Fruit fly (Drosophila melanogaster) whole organism, embryonic: ENCODE results near the gene mxc.

Source experiments
- BEAF-32 ChIP-seq: fragments of 200-800 bp; sonication (Bioruptor generic); optimal IDR thresholded peaks from 3 replicates; lab custom pipeline; 2017; ENCODE audit warnings: missing biosample characterization, missing genetic modification characterization, mild to moderate bottlenecking, moderate library complexity, missing genetic modification reagents
- Bgb ChIP-seq: fragments of 200-800 bp; sonication (Bioruptor generic); IDR thresholded peaks from 2 replicates; pipeline ENCODE4 v1.3.6; 2022; ENCODE audit warnings: missing biosample characterization, missing genetic modification characterization; ENCODE audit not compliant: partially characterized antibody
- CG12104 ChIP-seq: fragments of 200-800 bp; sonication (Bioruptor generic); optimal IDR thresholded peaks from 3 replicates; lab custom pipeline; 2016; ENCODE audit warnings: missing biosample characterization, missing genetic modification characterization
- CG12299 ChIP-seq: fragments of 200-800 bp; sonication (Bioruptor generic); optimal IDR thresholded peaks from 2 replicates; lab custom pipeline; 2018; ENCODE audit warnings: missing biosample characterization, mild to moderate bottlenecking, missing genetic modification characterization
- CG13424 ChIP-seq: fragments of 200-800 bp; sonication (Bioruptor generic); optimal IDR thresholded peaks from 2 replicates; lab custom pipeline; 2019; ENCODE audit warnings: missing biosample characterization, mild to moderate bottlenecking, missing genetic modification characterization, moderate library complexity
- CG14965 ChIP-seq: fragments of 200-800 bp; sonication (Bioruptor generic); optimal IDR thresholded peaks from 2 replicates; lab custom pipeline; 2016; ENCODE audit warnings: missing biosample characterization, missing genetic modification characterization, borderline replicate concordance
- CG1602 ChIP-seq: fragments of 200-800 bp; sonication (Bioruptor generic); optimal IDR thresholded peaks from 3 replicates; lab custom pipeline; 2016; ENCODE audit warnings: missing biosample characterization, missing genetic modification characterization
- CG16813 ChIP-seq: fragments of 200-800 bp; sonication (Bioruptor generic); IDR thresholded peaks from 3 replicates; pipeline ENCODE4 v1.3.6; 2022; ENCODE audit warnings: missing biosample characterization, missing genetic modification characterization; ENCODE audit not compliant: partially characterized antibody
- CG17328 ChIP-seq: fragments of 200-800 bp; sonication (Bioruptor generic); IDR thresholded peaks from 2 replicates; pipeline ENCODE4 v1.3.6; 2022; ENCODE audit warnings: missing biosample characterization, missing genetic modification characterization
- CG17361 ChIP-seq: fragments of 200-800 bp; sonication (Bioruptor generic); IDR thresholded peaks from 3 replicates; pipeline ENCODE4 v1.3.6; 2022; ENCODE audit warnings: missing biosample characterization, missing genetic modification characterization
- CG30403 ChIP-seq: fragments of 200-800 bp; sonication (Bioruptor generic); optimal IDR thresholded peaks from 3 replicates; lab custom pipeline; 2016; ENCODE audit warnings: missing biosample characterization, missing genetic modification characterization
- CG32532 ChIP-seq: fragments of 200-800 bp; sonication (Bioruptor generic); IDR thresholded peaks from 2 replicates; pipeline ENCODE4 v1.3.6; 2022; ENCODE audit warnings: missing biosample characterization, missing genetic modification characterization
- CG34224 ChIP-seq: fragments of 200-800 bp; sonication (Bioruptor generic); IDR thresholded peaks from 3 replicates; pipeline ENCODE4 v1.3.6; 2022; ENCODE audit warnings: missing biosample characterization, missing genetic modification characterization; ENCODE audit not compliant: partially characterized antibody
- CG4617 ChIP-seq: fragments of 200-800 bp; sonication (Bioruptor generic); optimal IDR thresholded peaks from 3 replicates; lab custom pipeline; 2016; ENCODE audit warnings: missing biosample characterization, missing genetic modification characterization, borderline replicate concordance
- CG6854 ChIP-seq: fragments of 200-800 bp; sonication (Bioruptor generic); optimal IDR thresholded peaks from 3 replicates; lab custom pipeline; 2017; ENCODE audit warnings: missing biosample characterization, mild to moderate bottlenecking, missing genetic modification characterization
- CTCF ChIP-seq: fragments of 200-800 bp; sonication (Bioruptor generic); optimal IDR thresholded peaks from 2 replicates; lab custom pipeline; 2017; ENCODE audit warnings: missing biosample characterization, mild to moderate bottlenecking, missing genetic modification characterization, moderate library complexity
- D19A ChIP-seq: fragments of 200-800 bp; optimal IDR thresholded peaks from 3 replicates; lab custom pipeline; 2019; ENCODE audit warnings: missing biosample characterization, mild to moderate bottlenecking, missing genetic modification characterization, moderate library complexity
- Doc3 ChIP-seq: fragments of 200-800 bp; sonication (Bioruptor generic); IDR thresholded peaks from 3 replicates; pipeline ENCODE4 v1.3.6; 2022; ENCODE audit warnings: missing biosample characterization, missing genetic modification characterization; ENCODE audit not compliant: partially characterized antibody
- E2f1 ChIP-seq: fragments of 200-800 bp; sonication (Bioruptor generic); IDR thresholded peaks from 2 replicates; pipeline ENCODE4 v1.3.6; 2022; ENCODE audit warnings: missing biosample characterization, missing genetic modification characterization
- E2f2 ChIP-seq: fragments of 200-800 bp; sonication (Bioruptor generic); IDR thresholded peaks from 2 replicates; pipeline ENCODE4 v1.3.6; 2022; ENCODE audit warnings: missing biosample characterization, missing genetic modification characterization
- Ets65A ChIP-seq: fragments of 200-800 bp; sonication (Bioruptor generic); peaks from one replicate; lab custom pipeline; 2016; ENCODE audit warnings: missing biosample characterization, missing genetic modification characterization
- Fer1 ChIP-seq: fragments of 200-800 bp; sonication (Bioruptor generic); optimal IDR thresholded peaks from 2 replicates; lab custom pipeline; 2017; ENCODE audit warnings: missing biosample characterization, mild to moderate bottlenecking, missing genetic modification characterization
- Fer2 ChIP-seq: fragments of 200-800 bp; sonication (Bioruptor generic); optimal IDR thresholded peaks from 2 replicates; lab custom pipeline; 2018; ENCODE audit warnings: missing biosample characterization, mild to moderate bottlenecking, missing genetic modification characterization, moderate library complexity
- HLH4C ChIP-seq: fragments of 200-800 bp; sonication (Bioruptor generic); IDR thresholded peaks from 3 replicates; pipeline ENCODE4 v1.3.6; 2022; ENCODE audit warnings: missing biosample characterization, missing genetic modification characterization; ENCODE audit not compliant: partially characterized antibody
- HmgD ChIP-seq: fragments of 200-800 bp; sonication (Bioruptor generic); optimal IDR thresholded peaks from 3 replicates; lab custom pipeline; 2016; ENCODE audit warnings: missing biosample characterization, missing genetic modification characterization
- HmgZ ChIP-seq: fragments of 200-800 bp; sonication (Bioruptor generic); optimal IDR thresholded peaks from 2 replicates; lab custom pipeline; 2018; ENCODE audit warnings: missing biosample characterization, mild to moderate bottlenecking, missing genetic modification characterization
- Kr ChIP-seq: fragments of 200-800 bp; sonication (Bioruptor generic); optimal IDR thresholded peaks from 2 replicates; lab custom pipeline; 2017; ENCODE audit warnings: missing biosample characterization, mild to moderate bottlenecking, missing genetic modification characterization
- MBD-R2 ChIP-seq: fragments of 200-800 bp; sonication (Bioruptor generic); IDR thresholded peaks from 2 replicates; pipeline ENCODE4 v1.3.6; 2022; ENCODE audit warnings: missing biosample characterization, missing genetic modification characterization
- MESR4 ChIP-seq: fragments of 200-800 bp; sonication (Bioruptor generic); optimal IDR thresholded peaks from 2 replicates; lab custom pipeline; 2018; ENCODE audit warnings: missing biosample characterization, mild to moderate bottlenecking, missing genetic modification characterization, moderate library complexity
- Poxn ChIP-seq: fragments of 200-800 bp; sonication (Bioruptor generic); IDR thresholded peaks from 2 replicates; pipeline ENCODE4 v1.3.6; 2022; ENCODE audit warnings: missing biosample characterization, missing genetic modification characterization
- Tbp ChIP-seq: fragments of >200 bp; optimal IDR thresholded peaks from 2 replicates; lab custom pipeline; 2018; ENCODE audit warnings: missing biosample characterization, missing genetic modification characterization
- YL-1 ChIP-seq: fragments of 200-800 bp; sonication (Bioruptor generic); optimal IDR thresholded peaks from 3 replicates; lab custom pipeline; 2017; ENCODE audit warnings: missing biosample characterization, mild to moderate bottlenecking, missing genetic modification characterization
- cato ChIP-seq: fragments of 200-800 bp; sonication (Bioruptor generic); optimal IDR thresholded peaks from 2 replicates; lab custom pipeline; 2016; ENCODE audit warnings: missing biosample characterization, missing genetic modification characterization, borderline replicate concordance
- chn ChIP-seq: fragments of 200-800 bp; sonication (Bioruptor generic); optimal IDR thresholded peaks from 2 replicates; lab custom pipeline; 2016; ENCODE audit warnings: missing biosample characterization, missing genetic modification characterization
- crc ChIP-seq: fragments of 200-800 bp; sonication (Bioruptor generic); optimal IDR thresholded peaks from 2 replicates; lab custom pipeline; 2016; ENCODE audit warnings: missing biosample characterization, missing genetic modification characterization
- gsb-n ChIP-seq: fragments of 200-800 bp; sonication (Bioruptor generic); optimal IDR thresholded peaks from 3 replicates; lab custom pipeline; 2018; ENCODE audit warnings: missing biosample characterization, mild to moderate bottlenecking, missing genetic modification characterization
- hb ChIP-seq: fragments of 200-800 bp; sonication (Bioruptor generic); IDR thresholded peaks from 3 replicates; pipeline ENCODE4 v1.3.6; 2022; ENCODE audit warnings: missing biosample characterization, missing genetic modification characterization; ENCODE audit not compliant: partially characterized antibody
- hbn ChIP-seq: fragments of 200-800 bp; sonication (Bioruptor generic); IDR thresholded peaks from 2 replicates; pipeline ENCODE4 v1.3.6; 2022; ENCODE audit warnings: missing biosample characterization, missing genetic modification characterization; ENCODE audit not compliant: partially characterized antibody
- ken ChIP-seq: fragments of 200-800 bp; sonication (Bioruptor generic); IDR thresholded peaks from 3 replicates; pipeline ENCODE4 v1.3.6; 2022; ENCODE audit warnings: missing biosample characterization, missing genetic modification characterization
- knrl ChIP-seq: fragments of 200-800 bp; sonication (Bioruptor generic); IDR thresholded peaks from 3 replicates; pipeline ENCODE4 v1.3.6; 2022; ENCODE audit warnings: missing biosample characterization, missing genetic modification characterization; ENCODE audit not compliant: partially characterized antibody
- lola ChIP-seq, 3 experiments: fragments of >200 bp in 2 of 3; fragments of 200-800 bp in 1 of 3; sonication (Bioruptor generic) in 1 of 3; optimal IDR thresholded peaks; 2 replicates each; lab custom pipeline; 2017 to 2019; ENCODE audit warnings: missing biosample characterization in 3 of 3, missing genetic modification characterization in 3 of 3, mild to moderate bottlenecking in 1 of 3, moderate library complexity in 1 of 3
- mld ChIP-seq: fragments of 200-800 bp; sonication (Bioruptor generic); IDR thresholded peaks from 3 replicates; pipeline ENCODE4 v1.3.6; 2022; ENCODE audit warnings: missing biosample characterization, missing genetic modification characterization; ENCODE audit not compliant: partially characterized antibody
- pho ChIP-seq: fragments of 200-800 bp; sonication (Bioruptor generic); optimal IDR thresholded peaks from 2 replicates; lab custom pipeline; 2016; ENCODE audit warnings: missing biosample characterization, missing genetic modification characterization
- phol ChIP-seq: fragments of 200-800 bp; sonication (Bioruptor generic); optimal IDR thresholded peaks from 3 replicates; lab custom pipeline; 2018; ENCODE audit warnings: missing biosample characterization, mild to moderate bottlenecking, missing genetic modification characterization, moderate library complexity
- sd ChIP-seq: fragments of 200-800 bp; sonication (Bioruptor generic); optimal IDR thresholded peaks from 3 replicates; lab custom pipeline; 2018; ENCODE audit warnings: missing biosample characterization, mild to moderate bottlenecking, missing genetic modification characterization, moderate library complexity
- sima ChIP-seq: fragments of 200-800 bp; sonication (Bioruptor generic); optimal IDR thresholded peaks from 2 replicates; lab custom pipeline; 2016; ENCODE audit warnings: missing biosample characterization, missing genetic modification characterization
- slbo ChIP-seq: fragments of 200-800 bp; sonication (Bioruptor generic); IDR thresholded peaks from 2 replicates; pipeline ENCODE4 v1.3.6; 2022; ENCODE audit warnings: missing biosample characterization, missing genetic modification characterization
- sob ChIP-seq: fragments of 200-800 bp; sonication (Bioruptor generic); IDR thresholded peaks from 2 replicates; pipeline ENCODE4 v1.3.6; 2022; ENCODE audit warnings: missing biosample characterization, missing genetic modification characterization
- ssp ChIP-seq: fragments of 200-800 bp; sonication (Bioruptor generic); IDR thresholded peaks from 2 replicates; pipeline ENCODE4 v1.3.6; 2022; ENCODE audit warnings: missing biosample characterization, missing genetic modification characterization
- ttk ChIP-seq: fragments of 200-800 bp; sonication (Bioruptor generic); IDR thresholded peaks from 2 replicates; pipeline ENCODE4 v2.1.2; 2022; ENCODE audit warnings: missing biosample characterization, missing genetic modification characterization

Gene mxc

DNA sequence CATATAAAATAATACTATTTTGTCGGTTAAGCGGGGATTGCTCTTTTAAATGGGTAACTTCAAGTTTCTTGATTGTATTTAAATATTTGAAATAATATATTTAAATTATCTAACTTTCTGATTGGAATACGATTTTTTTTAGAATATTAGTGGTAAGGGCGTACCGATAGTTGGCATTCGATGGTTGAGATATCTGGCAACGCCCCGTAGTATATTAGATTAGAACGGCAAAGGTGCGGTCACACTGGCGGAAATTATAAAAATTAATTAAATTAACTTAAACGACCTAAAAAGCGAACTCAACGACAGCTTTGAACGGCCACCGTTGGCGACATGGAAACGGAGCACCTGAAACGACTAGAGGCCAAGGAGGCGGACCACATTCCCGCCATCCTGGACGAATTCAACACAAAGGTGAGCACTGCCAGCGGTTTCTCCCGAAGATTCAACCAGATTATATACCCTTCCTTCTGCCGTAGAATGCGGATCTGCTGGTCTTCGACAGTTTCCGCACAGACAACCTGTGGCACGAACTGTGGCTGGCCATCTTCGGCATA is 12.8 kb upstream of the mxc start, which contains the start of gene ric8a (continued):
- TF ChIP-seq Bgb (GFP tag; lab: Robert Waterston, UW), result peak; percentile 81
- TF ChIP-seq crc (GFP tag; lab: Kevin White, UChicago), result no peak
- TF ChIP-seq CG16813, result peak; percentile 85
- TF ChIP-seq BEAF-32 (GFP tag; lab: Kevin White, UChicago), result peak; percentile 81
- TF ChIP-seq phol (tag; lab: Kevin White, UChicago), result peak; percentile 14
- TF ChIP-seq CG30403 (GFP tag; lab: Kevin White, UChicago), result no peak
- TF ChIP-seq CG14965 (GFP tag; lab: Kevin White, UChicago), result no peak
- no peak for TF ChIP-seq CG12104 (GFP tag; lab: Kevin White, UChicago)
- TF ChIP-seq slbo (GFP tag; lab: Robert Waterston, UW), result peak; percentile 46; the same call in 1 of the 2 replicates
- no peak for TF ChIP-seq CG1602 (GFP tag; lab: Kevin White, UChicago)
- peak; percentile 10 for TF ChIP-seq CTCF (GFP tag; lab: Kevin White, UChicago)
- peak; percentile 8 for TF ChIP-seq CG13424 (tag; lab: Kevin White, UChicago)
- TF ChIP-seq CG6854 (GFP tag; lab: Kevin White, UChicago), result no peak
- peak; percentile 76 for TF ChIP-seq HLH4C (GFP tag; lab: Robert Waterston, UW)
- TF ChIP-seq sd (tag; lab: Kevin White, UChicago), result no peak
- TF ChIP-seq HmgD (GFP tag; lab: Kevin White, UChicago), result no peak
- no peak for TF ChIP-seq HmgZ (tag; lab: Kevin White, UChicago)
- no peak for TF ChIP-seq ken (GFP tag; lab: Robert Waterston, UW)
- TF ChIP-seq Ets65A, result peak; percentile 46
- TF ChIP-seq mld (GFP tag; lab: Robert Waterston, UW), result peak; percentile 65; the same call in 2 of the 3 replicates
- TF ChIP-seq Doc3 (GFP tag; lab: Robert Waterston, UW), result peak; percentile 55
- TF ChIP-seq Fer1 (GFP tag; lab: Kevin White, UChicago), result no peak
- no peak for TF ChIP-seq E2f1
- TF ChIP-seq CG4617 (GFP tag; lab: Kevin White, UChicago), result peak; percentile 82
- TF ChIP-seq gsb-n (tag; lab: Kevin White, UChicago), result no peak
- TF ChIP-seq MBD-R2 (GFP tag; lab: Robert Waterston, UW), result peak; percentile 79
- TF ChIP-seq CG17328 (GFP tag; lab: Robert Waterston, UW), result no peak
- TF ChIP-seq E2f2, result peak; percentile 36; the same call in 1 of the 2 replicates
- no peak for TF ChIP-seq ssp
- no peak for TF ChIP-seq Fer2
- TF ChIP-seq CG12299, result no peak
- no peak for TF ChIP-seq Kr
- peak; percentile 43; the same call in 1 of the 2 replicates for TF ChIP-seq CG32532
- no peak for TF ChIP-seq CG17361 (GFP tag; lab: Robert Waterston, UW)
- TF ChIP-seq chn (GFP tag; lab: Kevin White, UChicago), result no peak
- TF ChIP-seq pho, result no peak
- TF ChIP-seq hbn (GFP tag; lab: Robert Waterston, UW), result peak; percentile 75
- TF ChIP-seq knrl (GFP tag; lab: Robert Waterston, UW), result peak; percentile 85
- TF ChIP-seq D19A, result no peak
- TF ChIP-seq ttk (GFP tag; lab: Robert Waterston, UW), result no peak
- peak; percentile 66 for TF ChIP-seq CG34224 (GFP tag; lab: Robert Waterston, UW)
- no peak for TF ChIP-seq sima (GFP tag; lab: Kevin White, UChicago)
- peak; percentile 66 for TF ChIP-seq hb
- no peak for TF ChIP-seq Tbp (GFP tag; lab: Kevin White, UChicago)
- no peak for TF ChIP-seq Poxn (GFP tag; lab: Robert Waterston, UW)
- TF ChIP-seq YL-1 (GFP tag; lab: Kevin White, UChicago), result peak; percentile 37
- TF ChIP-seq sob, result no peak; the same call in 1 of the 2 replicates
- TF ChIP-seq cato (GFP tag; lab: Kevin White, UChicago), result no peak
- no peak for TF ChIP-seq lola (GFP tag; optimal IDR thresholded peaks at IDR 0.05; lab: Kevin White, UChicago)
- peak; percentile 76 for TF ChIP-seq MESR4 (GFP tag; lab: Kevin White, UChicago)
